Worm (Caenorhabditis elegans) whole organism, L3 larva: ENCODE measurements around the gene K12D12.5.
A peak's percentile ranks its signal among the peaks of the same experiment; 100 is the strongest.

Source experiments
- ZK546.5 ChIP-seq: sonication (generic microtip); optimal IDR thresholded peaks from 2 replicates; lab custom pipeline; 2017; ENCODE audit warnings: missing biosample characterization, missing genetic modification characterization
- ceh-16 ChIP-seq: sonication (generic microtip); optimal IDR thresholded peaks from 2 replicates; lab custom pipeline; 2017; ENCODE audit warnings: missing biosample characterization, missing genetic modification characterization
- ceh-28 ChIP-seq: fragments of 150-350 bp; optimal IDR thresholded peaks from 2 replicates; lab custom pipeline; 2014; ENCODE audit warnings: missing biosample characterization, missing genetic modification reagents, missing genetic modification characterization
- ceh-9 ChIP-seq: sonication (generic microtip); optimal IDR thresholded peaks from 2 replicates; lab custom pipeline; 2018; ENCODE audit warnings: missing biosample characterization, missing genetic modification characterization
- daf-12 ChIP-seq: fragments of 150-350 bp; optimal IDR thresholded peaks from 2 replicates; lab custom pipeline; 2014; ENCODE audit warnings: missing biosample characterization, missing genetic modification reagents, missing genetic modification characterization
- egl-27 ChIP-seq: sonication (generic microtip); optimal IDR thresholded peaks from 4 replicates; lab custom pipeline; 2017; ENCODE audit warnings: missing biosample characterization, missing genetic modification reagents, missing genetic modification characterization
- egl-5 ChIP-seq: fragments of 150-350 bp; optimal IDR thresholded peaks from 2 replicates; lab custom pipeline; 2017; ENCODE audit warnings: missing biosample characterization, missing genetic modification reagents, missing genetic modification characterization, inconsistent platforms
- elt-1 ChIP-seq: fragments of 150-350 bp; optimal IDR thresholded peaks from 2 replicates; lab custom pipeline; 2014; ENCODE audit warnings: missing biosample characterization, missing genetic modification characterization
- eor-1 ChIP-seq, 2 experiments: fragments of 150-350 bp; optimal IDR thresholded peaks; 2 replicates each; lab custom pipeline; 2014 to 2018; ENCODE audit warnings: missing biosample characterization in 2 of 2, missing genetic modification characterization in 2 of 2
- fkh-10 ChIP-seq: sonication (generic microtip); optimal IDR thresholded peaks from 2 replicates; lab custom pipeline; 2017; ENCODE audit warnings: missing biosample characterization, missing genetic modification reagents, missing genetic modification characterization
- fkh-2 ChIP-seq: fragments of 150-350 bp; optimal IDR thresholded peaks from 2 replicates; lab custom pipeline; 2014; ENCODE audit warnings: missing biosample characterization, missing genetic modification reagents, missing genetic modification characterization
- fos-1 ChIP-seq: fragments of 150-350 bp; optimal IDR thresholded peaks from 2 replicates; lab custom pipeline; 2014; ENCODE audit warnings: missing biosample characterization, missing genetic modification characterization
- hmg-11 ChIP-seq: sonication (generic microtip); optimal IDR thresholded peaks from 2 replicates; lab custom pipeline; 2016; ENCODE audit warnings: missing genetic modification characterization, missing compliant biosample characterization
- jun-1 ChIP-seq: fragments of 150-350 bp; optimal IDR thresholded peaks from 2 replicates; lab custom pipeline; 2014; ENCODE audit warnings: missing biosample characterization, missing genetic modification reagents, missing genetic modification characterization
- lin-15B ChIP-seq: fragments of 150-350 bp; optimal IDR thresholded peaks from 2 replicates; lab custom pipeline; 2014; ENCODE audit warnings: missing biosample characterization, missing genetic modification characterization
- lin-39 ChIP-seq: fragments of 150-350 bp; optimal IDR thresholded peaks from 2 replicates; lab custom pipeline; 2018; ENCODE audit warnings: missing biosample characterization, missing genetic modification reagents, missing genetic modification characterization
- lsy-12 ChIP-seq: sonication (generic microtip); optimal IDR thresholded peaks from 2 replicates; lab custom pipeline; 2016; ENCODE audit warnings: mild to moderate bottlenecking, missing genetic modification characterization, missing compliant biosample characterization
- mdl-1 ChIP-seq: fragments of 150-350 bp; optimal IDR thresholded peaks from 2 replicates; lab custom pipeline; 2014; ENCODE audit warnings: missing biosample characterization, missing genetic modification characterization
- mml-1 ChIP-seq: fragments of 150-350 bp; sonication (generic microtip); optimal IDR thresholded peaks from 3 replicates; lab custom pipeline; 2014; ENCODE audit warnings: missing biosample characterization, missing genetic modification characterization
- nfya-1 ChIP-seq: sonication (generic microtip); optimal IDR thresholded peaks from 2 replicates; lab custom pipeline; 2017; ENCODE audit warnings: missing genetic modification characterization, mild to moderate bottlenecking, missing compliant biosample characterization, antibody characterized with exemption, moderate library complexity; ENCODE audit not compliant: insufficient read depth
- nhr-11 ChIP-seq: fragments of 150-350 bp; optimal IDR thresholded peaks from 2 replicates; lab custom pipeline; 2014; ENCODE audit warnings: missing biosample characterization, missing genetic modification characterization
- nhr-12 ChIP-seq: fragments of 150-350 bp; optimal IDR thresholded peaks from 2 replicates; lab custom pipeline; 2014; ENCODE audit warnings: missing biosample characterization, missing genetic modification characterization
- nhr-23 ChIP-seq: fragments of 150-350 bp; optimal IDR thresholded peaks from 2 replicates; lab custom pipeline; 2014; ENCODE audit warnings: missing biosample characterization, missing genetic modification reagents, missing genetic modification characterization
- nhr-25 ChIP-seq: sonication (generic microtip); optimal IDR thresholded peaks from 2 replicates; lab custom pipeline; 2017; ENCODE audit warnings: missing biosample characterization, missing genetic modification characterization
- nhr-28 ChIP-seq: fragments of 150-350 bp; optimal IDR thresholded peaks from 2 replicates; lab custom pipeline; 2014; ENCODE audit warnings: missing biosample characterization, missing genetic modification characterization
- nhr-76 ChIP-seq: fragments of 150-350 bp; sonication (generic microtip); optimal IDR thresholded peaks from 5 replicates; lab custom pipeline; 2014; ENCODE audit warnings: missing biosample characterization, missing genetic modification characterization
- nhr-77 ChIP-seq: fragments of 150-350 bp; optimal IDR thresholded peaks from 2 replicates; lab custom pipeline; 2014; ENCODE audit warnings: missing biosample characterization, missing genetic modification characterization
- pqm-1 ChIP-seq: fragments of 150-350 bp; optimal IDR thresholded peaks from 2 replicates; lab custom pipeline; 2017; ENCODE audit warnings: missing biosample characterization, missing genetic modification characterization, inconsistent platforms
- sea-2 ChIP-seq: fragments of 150-350 bp; sonication (generic microtip); optimal IDR thresholded peaks from 4 replicates; lab custom pipeline; 2014; ENCODE audit warnings: missing biosample characterization, missing genetic modification reagents, missing genetic modification characterization
- snpc-4 ChIP-seq: fragments of 150-350 bp; optimal IDR thresholded peaks from 2 replicates; lab custom pipeline; 2014; ENCODE audit warnings: missing biosample characterization, missing genetic modification characterization
- tbx-2 ChIP-seq: sonication (generic microtip); optimal IDR thresholded peaks from 2 replicates; lab custom pipeline; 2016; ENCODE audit warnings: mild to moderate bottlenecking, missing genetic modification characterization, missing compliant biosample characterization
- unc-39 ChIP-seq: sonication (generic microtip); optimal IDR thresholded peaks from 4 replicates; lab custom pipeline; 2017; ENCODE audit warnings: missing biosample characterization, missing genetic modification characterization
- unc-62 ChIP-seq: fragments of 150-350 bp; sonication (generic microtip); optimal IDR thresholded peaks from 4 replicates; lab custom pipeline; 2014; ENCODE audit warnings: missing biosample characterization, missing genetic modification reagents, missing genetic modification characterization
- zag-1 ChIP-seq: fragments of 150-350 bp; optimal IDR thresholded peaks from 2 replicates; lab custom pipeline; 2014; ENCODE audit warnings: missing biosample characterization, missing genetic modification characterization
- ztf-4 ChIP-seq: fragments of 150-350 bp; optimal IDR thresholded peaks from 2 replicates; lab custom pipeline; 2014; ENCODE audit warnings: missing biosample characterization, missing genetic modification characterization

Gene K12D12.5

DNA sequence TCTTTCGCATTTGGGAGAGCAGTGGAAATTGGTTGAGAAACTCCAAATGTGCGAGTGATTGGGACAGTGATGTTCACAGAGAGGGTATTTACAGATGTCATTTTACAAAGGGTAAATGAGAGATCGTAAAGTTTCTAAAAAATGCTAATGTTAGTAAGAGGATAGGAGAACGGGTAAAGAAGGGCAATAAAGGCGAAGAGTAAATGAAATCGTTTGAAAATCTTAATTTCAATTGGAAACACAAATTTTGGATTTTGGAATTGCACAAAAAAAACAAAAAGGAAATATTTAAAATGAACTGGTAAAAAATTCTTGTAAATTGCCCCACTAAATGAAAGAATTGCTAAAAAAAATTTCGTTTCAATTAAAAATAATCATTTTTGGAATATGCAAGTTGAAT is 44.4 kb upstream of the K12D12.5 start, which contains the start of gene pap-3:
pap-3 (minus strand) TSS at position 101 of the 400 bp plus-strand sequence.
- TF ChIP-seq nhr-25: no peak
- TF ChIP-seq nfya-1 (tag; lab: Kevin White, UChicago): no peak
- TF ChIP-seq ztf-4 (tag; lab: Kevin White, UChicago): no peak
- no peak for TF ChIP-seq jun-1
- TF ChIP-seq nhr-28 (tag; lab: Kevin White, UChicago): no peak
- no peak for TF ChIP-seq nhr-77
- no peak for TF ChIP-seq nhr-76 (tag; lab: Kevin White, UChicago)
- TF ChIP-seq pqm-1 (tag; lab: Kevin White, UChicago): no peak
- TF ChIP-seq mdl-1 (tag; lab: Kevin White, UChicago): no peak
- no peak for TF ChIP-seq ceh-9 (tag; lab: Kevin White, UChicago)
- no peak for TF ChIP-seq sea-2 (GFP tag; lab: Kevin White, UChicago)
- TF ChIP-seq unc-39 (tag; lab: Kevin White, UChicago): no peak
- TF ChIP-seq elt-1: no peak
- no peak for TF ChIP-seq snpc-4
- no peak for TF ChIP-seq fos-1
- TF ChIP-seq, all 47 proteins: peak for 0

DNA sequence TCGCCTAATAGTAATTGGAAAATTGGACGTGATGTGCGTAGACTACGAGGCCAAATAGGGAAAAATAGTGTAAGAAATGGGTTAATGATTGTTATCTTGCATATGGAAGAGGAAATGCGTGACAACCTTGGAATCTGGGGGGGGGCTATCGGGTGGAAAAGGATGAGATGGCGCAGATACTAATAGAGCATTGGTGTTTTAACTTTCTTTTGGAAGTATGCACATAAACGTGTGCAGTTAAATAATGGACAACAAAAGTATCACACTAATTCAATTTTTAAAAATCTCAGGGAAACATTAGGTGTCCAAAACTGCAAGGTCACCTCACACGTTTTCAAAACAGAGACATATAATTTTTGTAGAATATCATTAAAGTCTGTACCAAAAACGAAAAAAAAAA is 41.0 kb upstream of the K12D12.5 start, which contains the start of gene Y6D1A.2:
Y6D1A.2 (minus strand) TSS at position 101 of the 400 bp plus-strand sequence.
- TF ChIP-seq lin-39 (tag; lab: Kevin White, UChicago): no peak
- TF ChIP-seq jun-1: no peak
- TF ChIP-seq unc-39 (tag; lab: Kevin White, UChicago): no peak
- no peak for TF ChIP-seq lsy-12
- peak; percentile 33 for TF ChIP-seq nhr-25
- TF ChIP-seq nhr-23 (tag; lab: Kevin White, UChicago): no peak
- no peak for TF ChIP-seq egl-5

DNA sequence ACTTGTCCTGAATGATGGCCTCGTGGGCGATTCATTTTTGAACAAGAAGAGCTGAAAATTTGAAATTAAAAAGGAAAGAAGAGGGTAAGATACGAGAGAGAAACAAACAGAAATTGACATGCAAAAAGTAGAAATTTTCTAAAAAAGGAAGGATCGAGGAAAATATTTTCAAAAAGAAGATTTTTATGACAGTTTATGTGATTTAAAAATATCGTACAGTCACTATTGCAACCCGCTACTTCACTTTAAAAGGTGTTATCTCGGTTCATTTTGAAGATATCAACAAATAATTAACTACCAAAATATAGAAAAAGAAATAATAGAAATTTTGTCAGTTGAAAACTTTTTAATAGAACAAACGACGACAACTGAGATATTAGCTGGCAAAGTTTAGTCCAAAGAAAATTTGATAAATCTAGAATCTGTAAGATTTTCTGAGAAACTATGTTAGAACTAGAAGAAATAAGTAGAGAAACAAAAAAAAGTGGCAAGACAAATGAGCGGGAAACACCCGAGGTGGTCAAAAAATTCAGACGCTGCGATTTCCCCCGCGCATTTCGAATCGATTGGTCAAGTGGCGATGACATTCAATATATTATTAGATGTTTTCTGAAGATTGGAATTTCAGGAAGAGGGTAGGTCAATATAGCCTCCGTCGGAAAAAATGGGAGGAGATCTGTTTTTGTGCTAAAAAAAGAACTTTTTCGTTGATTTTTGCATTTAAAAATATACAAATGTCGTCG is 37.1 kb upstream of the K12D12.5 start, which contains the start of gene Y6D1A.1:
Y6D1A.1 (minus strand) TSS at position 51 of the 743 bp plus-strand sequence.
- TF ChIP-seq egl-27 (tag; lab: Kevin White, UChicago) (no peak), lin-15B (no peak), pqm-1 (tag; lab: Kevin White, UChicago) (no peak), sea-2 (GFP tag; lab: Kevin White, UChicago) (no peak), unc-62 (GFP tag; lab: Kevin White, UChicago) (no peak), eor-1 (tag; optimal IDR thresholded peaks at IDR 0.05; lab: Kevin White, UChicago) (no peak), snpc-4 (no peak), fos-1 (no peak), mml-1 (no peak), jun-1 (no peak), zag-1 (tag; lab: Kevin White, UChicago) (no peak), nhr-11 (no peak), nfya-1 (tag; lab: Kevin White, UChicago) (no peak), lin-39 (tag; lab: Kevin White, UChicago) (no peak)

ce11 chrII:11829920-11830319 is 30.9 kb upstream of the K12D12.5 start, which contains the start of gene pes-5:
TSS of gene pes-5 (minus strand) at chrII:11830020.
- TF ChIP-seq unc-39 (tag; lab: Kevin White, UChicago) (no peak), fos-1 (no peak), fkh-2 (no peak), ceh-16 (tag; lab: Kevin White, UChicago) (no peak), hmg-11 (tag; lab: Kevin White, UChicago) (no peak), nhr-11 (no peak), ceh-28 (no peak), daf-12 (tag; lab: Kevin White, UChicago) (no peak), nhr-28 (tag; lab: Kevin White, UChicago) (no peak), nhr-12 (tag; lab: Kevin White, UChicago) (no peak), ZK546.5 (tag; lab: Kevin White, UChicago) (no peak), ztf-4 (tag; lab: Kevin White, UChicago) (no peak), egl-5 (no peak), tbx-2 (tag; lab: Kevin White, UChicago) (no peak), snpc-4 (no peak), ceh-9 (tag; lab: Kevin White, UChicago) (no peak), unc-62 (GFP tag; lab: Kevin White, UChicago) (no peak), fkh-10 (GFP tag; lab: Kevin White, UChicago) (no peak)
